Fruit fly (Drosophila melanogaster) whole organism, embryonic: ENCODE data around the gene SCaMC.

Experiments
- Awh ChIP-seq: fragments of 200-800 bp; sonication (Bioruptor generic); IDR thresholded peaks from 2 replicates; pipeline ENCODE4, ENCODE4 v1.3.6; 2022; ENCODE audit warnings: missing biosample characterization, missing genetic modification characterization
- B-H2 ChIP-seq: fragments of 200-800 bp; sonication (Bioruptor generic); optimal IDR thresholded peaks from 2 replicates; lab custom pipeline; 2018; ENCODE audit warnings: missing biosample characterization, mild to moderate bottlenecking, missing genetic modification characterization
- BEAF-32 ChIP-seq: fragments of 200-800 bp; sonication (Bioruptor generic); optimal IDR thresholded peaks from 3 replicates; lab custom pipeline; 2017; ENCODE audit warnings: missing biosample characterization, missing genetic modification characterization, mild to moderate bottlenecking, moderate library complexity, missing genetic modification reagents
- CG11085 ChIP-seq: fragments of 200-800 bp; sonication (Bioruptor generic); IDR thresholded peaks from 2 replicates; pipeline ENCODE4 v1.3.6; 2022; ENCODE audit warnings: missing biosample characterization, missing genetic modification characterization
- CG11093 ChIP-seq: fragments of 200-800 bp; sonication (Bioruptor generic); IDR thresholded peaks from 3 replicates; pipeline ENCODE4 v1.3.6; 2022; ENCODE audit warnings: missing biosample characterization, missing genetic modification characterization
- CG11247 ChIP-seq: fragments of 200-800 bp; sonication (Bioruptor generic); IDR thresholded peaks from 2 replicates; pipeline ENCODE4 v1.3.6; 2022; ENCODE audit warnings: missing biosample characterization, missing genetic modification characterization
- CG12769 ChIP-seq: fragments of 200-800 bp; sonication (Bioruptor generic); optimal IDR thresholded peaks from 2 replicates; lab custom pipeline; 2019; ENCODE audit warnings: missing biosample characterization, mild to moderate bottlenecking, missing genetic modification characterization, moderate library complexity
- CG13123 ChIP-seq: fragments of 200-800 bp; sonication (Bioruptor generic); optimal IDR thresholded peaks from 2 replicates; lab custom pipeline; 2016; ENCODE audit warnings: missing biosample characterization, missing genetic modification characterization
- CG1602 ChIP-seq: fragments of 200-800 bp; sonication (Bioruptor generic); optimal IDR thresholded peaks from 3 replicates; lab custom pipeline; 2016; ENCODE audit warnings: missing biosample characterization, missing genetic modification characterization
- CG16815 ChIP-seq: fragments of 200-800 bp; sonication (Bioruptor generic); optimal IDR thresholded peaks from 3 replicates; lab custom pipeline; 2017; ENCODE audit warnings: missing biosample characterization, mild to moderate bottlenecking, missing genetic modification characterization
- CG1832 ChIP-seq: fragments of 200-800 bp; sonication (Bioruptor generic); optimal IDR thresholded peaks from 2 replicates; lab custom pipeline; 2017; ENCODE audit warnings: missing biosample characterization, mild to moderate bottlenecking, missing genetic modification characterization, inconsistent platforms
- CG30431 ChIP-seq: fragments of 200-800 bp; sonication (Bioruptor generic); optimal IDR thresholded peaks from 2 replicates; lab custom pipeline; 2017; ENCODE audit warnings: missing biosample characterization, missing genetic modification characterization
- CG3065 ChIP-seq: fragments of 200-800 bp; sonication (Bioruptor generic); optimal IDR thresholded peaks from 2 replicates; lab custom pipeline; 2016; ENCODE audit warnings: missing biosample characterization, missing genetic modification characterization
- CG31441 ChIP-seq: fragments of 200-800 bp; sonication (Bioruptor generic); IDR thresholded peaks from 2 replicates; pipeline ENCODE4 v1.3.6; 2022; ENCODE audit warnings: missing biosample characterization, missing genetic modification characterization
- CG6175 ChIP-seq: fragments of 200-800 bp; sonication (Bioruptor generic); IDR thresholded peaks from 3 replicates; pipeline ENCODE4 v1.3.6; 2022; ENCODE audit warnings: missing biosample characterization, missing genetic modification characterization
- CG7271 ChIP-seq: fragments of 200-800 bp; sonication (Bioruptor generic); optimal IDR thresholded peaks from 2 replicates; lab custom pipeline; 2018; ENCODE audit warnings: missing biosample characterization, mild to moderate bottlenecking, missing genetic modification characterization, moderate library complexity
- CG7556 ChIP-seq: fragments of 200-800 bp; sonication (Bioruptor generic); optimal IDR thresholded peaks from 2 replicates; lab custom pipeline; 2017; ENCODE audit warnings: missing biosample characterization, mild to moderate bottlenecking, missing genetic modification characterization
- CG7928 ChIP-seq: fragments of 200-800 bp; sonication (Bioruptor generic); optimal IDR thresholded peaks from 2 replicates; lab custom pipeline; 2017; ENCODE audit warnings: missing biosample characterization, mild to moderate bottlenecking, missing genetic modification characterization
- CG8478 ChIP-seq: fragments of >200 bp; optimal IDR thresholded peaks from 2 replicates; lab custom pipeline; 2018
- CG9797 ChIP-seq: fragments of 200-800 bp; sonication (Bioruptor generic); optimal IDR thresholded peaks from 3 replicates; lab custom pipeline; 2018; ENCODE audit warnings: missing biosample characterization, mild to moderate bottlenecking, missing genetic modification characterization
- Camta ChIP-seq: fragments of 200-800 bp; sonication (Bioruptor generic); optimal IDR thresholded peaks from 2 replicates; lab custom pipeline; 2016; ENCODE audit warnings: missing biosample characterization, missing genetic modification characterization
- Drgx ChIP-seq: fragments of 200-800 bp; sonication (Bioruptor generic); IDR thresholded peaks from 2 replicates; pipeline ENCODE4 v1.3.6; 2022; ENCODE audit warnings: missing biosample characterization, missing genetic modification characterization
- HHEX ChIP-seq: fragments of 200-800 bp; sonication (Bioruptor generic); optimal IDR thresholded peaks from 3 replicates; lab custom pipeline; 2017; ENCODE audit warnings: missing biosample characterization, mild to moderate bottlenecking, missing genetic modification characterization, missing genetic modification reagents
- HLH3B ChIP-seq: fragments of 200-800 bp; sonication (Bioruptor generic); IDR thresholded peaks from 2 replicates; pipeline ENCODE4 v1.3.6; 2022; ENCODE audit warnings: missing biosample characterization, missing genetic modification characterization
- Hsf ChIP-seq: fragments of 200-800 bp; sonication (Bioruptor generic); optimal IDR thresholded peaks from 3 replicates; lab custom pipeline; 2016; ENCODE audit warnings: missing biosample characterization, missing genetic modification characterization
- Lpt ChIP-seq: fragments of >200 bp; optimal IDR thresholded peaks from 2 replicates; lab custom pipeline; 2018; ENCODE audit warnings: missing biosample characterization, missing genetic modification characterization
- Myb ChIP-seq: fragments of 200-800 bp; sonication (Bioruptor generic); optimal IDR thresholded peaks from 2 replicates; lab custom pipeline; 2016; ENCODE audit warnings: missing biosample characterization, missing genetic modification characterization
- NC2β ChIP-seq: fragments of 200-800 bp; sonication (Bioruptor generic); optimal IDR thresholded peaks from 2 replicates; lab custom pipeline; 2016; ENCODE audit warnings: missing biosample characterization, missing genetic modification characterization
- Nf-YC ChIP-seq: fragments of 200-800 bp; optimal IDR thresholded peaks from 3 replicates; lab custom pipeline; 2019; ENCODE audit warnings: missing biosample characterization, mild to moderate bottlenecking, missing genetic modification characterization, moderate library complexity
- Sox102F ChIP-seq: fragments of 200-800 bp; sonication (Bioruptor generic); optimal IDR thresholded peaks from 2 replicates; lab custom pipeline; 2018; ENCODE audit warnings: missing biosample characterization, mild to moderate bottlenecking, missing genetic modification characterization, moderate library complexity
- Stat92E ChIP-seq, 3 experiments: fragments of >200 bp in 2 of 3; fragments of 200-800 bp in 1 of 3; sonication (Bioruptor generic) in 1 of 3; optimal IDR thresholded peaks; 2 replicates each; lab custom pipeline; 2017 to 2019; ENCODE audit warnings: missing biosample characterization in 3 of 3, missing genetic modification characterization in 3 of 3, mild to moderate bottlenecking in 1 of 3, moderate library complexity in 1 of 3
- Taf1 ChIP-seq: fragments of 200-800 bp; sonication (Bioruptor generic); IDR thresholded peaks from 2 replicates; pipeline ENCODE4 v1.3.6; 2022; ENCODE audit warnings: missing biosample characterization, missing genetic modification characterization
- ac ChIP-seq: fragments of 200-800 bp; sonication (Bioruptor generic); optimal IDR thresholded peaks from 3 replicates; lab custom pipeline; 2017; ENCODE audit warnings: missing biosample characterization, mild to moderate bottlenecking, missing genetic modification characterization
- aop ChIP-seq: fragments of 200-800 bp; sonication (Bioruptor generic); IDR thresholded peaks from 2 replicates; pipeline ENCODE4 v1.3.6; 2022; ENCODE audit warnings: missing biosample characterization, missing genetic modification characterization
- dysf ChIP-seq: fragments of 200-800 bp; sonication (Bioruptor generic); IDR thresholded peaks from 3 replicates; pipeline ENCODE4 v1.3.6; 2022; ENCODE audit warnings: missing biosample characterization, missing genetic modification characterization
- exex ChIP-seq: fragments of 200-800 bp; sonication (Bioruptor generic); optimal IDR thresholded peaks from 4 replicates; lab custom pipeline; 2018; ENCODE audit warnings: missing biosample characterization, mild to moderate bottlenecking, missing genetic modification characterization, moderate library complexity
- eyg ChIP-seq: fragments of 200-800 bp; sonication (Bioruptor generic); optimal IDR thresholded peaks from 3 replicates; lab custom pipeline; 2016; ENCODE audit warnings: missing biosample characterization, missing genetic modification characterization
- gcm ChIP-seq: fragments of 200-800 bp; sonication (Bioruptor generic); optimal IDR thresholded peaks from 2 replicates; lab custom pipeline; 2019; ENCODE audit warnings: missing biosample characterization, mild to moderate bottlenecking, missing genetic modification characterization, moderate library complexity
- gcm2 ChIP-seq: fragments of 200-800 bp; sonication (Bioruptor generic); optimal IDR thresholded peaks from 2 replicates; lab custom pipeline; 2016; ENCODE audit warnings: missing biosample characterization, missing genetic modification characterization
- mirr ChIP-seq: fragments of 200-800 bp; sonication (Bioruptor generic); optimal IDR thresholded peaks from 3 replicates; lab custom pipeline; 2018; ENCODE audit warnings: missing biosample characterization, mild to moderate bottlenecking, missing genetic modification characterization
- mld ChIP-seq: fragments of 200-800 bp; sonication (Bioruptor generic); IDR thresholded peaks from 3 replicates; pipeline ENCODE4 v1.3.6; 2022; ENCODE audit warnings: missing biosample characterization, missing genetic modification characterization; ENCODE audit not compliant: partially characterized antibody
- nom ChIP-seq: fragments of 200-800 bp; sonication (Bioruptor generic); optimal IDR thresholded peaks from 2 replicates; lab custom pipeline; 2017; ENCODE audit warnings: missing biosample characterization, missing genetic modification characterization, mild to moderate bottlenecking, moderate library complexity, missing genetic modification reagents
- org-1 ChIP-seq: fragments of 200-800 bp; sonication (Bioruptor generic); optimal IDR thresholded peaks from 2 replicates; lab custom pipeline; 2017; ENCODE audit warnings: missing biosample characterization, missing genetic modification characterization
- otp ChIP-seq: fragments of 200-800 bp; sonication (Bioruptor generic); IDR thresholded peaks from 3 replicates; pipeline ENCODE4, ENCODE4 v1.3.6; 2022; ENCODE audit warnings: missing biosample characterization, missing genetic modification characterization
- pzg ChIP-seq: fragments of 200-800 bp; sonication (Bioruptor generic); optimal IDR thresholded peaks from 3 replicates; lab custom pipeline; 2018; ENCODE audit warnings: missing biosample characterization, mild to moderate bottlenecking, missing genetic modification characterization, moderate library complexity
- sim ChIP-seq: fragments of 200-800 bp; sonication (Bioruptor generic); IDR thresholded peaks from 2 replicates; pipeline ENCODE4 v1.3.6; 2022; ENCODE audit warnings: missing biosample characterization, missing genetic modification characterization
- slp2 ChIP-seq: fragments of 200-800 bp; sonication (Bioruptor generic); optimal IDR thresholded peaks from 2 replicates; lab custom pipeline; 2016; ENCODE audit warnings: missing biosample characterization, missing genetic modification characterization
- z ChIP-seq: fragments of 200-800 bp; sonication (Bioruptor generic); IDR thresholded peaks from 3 replicates; pipeline ENCODE4 v1.3.6; 2022; ENCODE audit warnings: missing biosample characterization, missing genetic modification characterization
- zen2 ChIP-seq: fragments of 200-800 bp; sonication (Bioruptor generic); IDR thresholded peaks from 3 replicates; pipeline ENCODE4 v1.3.6; 2022; ENCODE audit warnings: missing biosample characterization, missing genetic modification characterization; ENCODE audit not compliant: partially characterized antibody
- zfh1 ChIP-seq: fragments of 200-800 bp; sonication (Bioruptor generic); IDR thresholded peaks from 3 replicates; pipeline ENCODE4 v1.3.6; 2022; ENCODE audit warnings: missing biosample characterization, missing genetic modification characterization

Gene SCaMC

DNA sequence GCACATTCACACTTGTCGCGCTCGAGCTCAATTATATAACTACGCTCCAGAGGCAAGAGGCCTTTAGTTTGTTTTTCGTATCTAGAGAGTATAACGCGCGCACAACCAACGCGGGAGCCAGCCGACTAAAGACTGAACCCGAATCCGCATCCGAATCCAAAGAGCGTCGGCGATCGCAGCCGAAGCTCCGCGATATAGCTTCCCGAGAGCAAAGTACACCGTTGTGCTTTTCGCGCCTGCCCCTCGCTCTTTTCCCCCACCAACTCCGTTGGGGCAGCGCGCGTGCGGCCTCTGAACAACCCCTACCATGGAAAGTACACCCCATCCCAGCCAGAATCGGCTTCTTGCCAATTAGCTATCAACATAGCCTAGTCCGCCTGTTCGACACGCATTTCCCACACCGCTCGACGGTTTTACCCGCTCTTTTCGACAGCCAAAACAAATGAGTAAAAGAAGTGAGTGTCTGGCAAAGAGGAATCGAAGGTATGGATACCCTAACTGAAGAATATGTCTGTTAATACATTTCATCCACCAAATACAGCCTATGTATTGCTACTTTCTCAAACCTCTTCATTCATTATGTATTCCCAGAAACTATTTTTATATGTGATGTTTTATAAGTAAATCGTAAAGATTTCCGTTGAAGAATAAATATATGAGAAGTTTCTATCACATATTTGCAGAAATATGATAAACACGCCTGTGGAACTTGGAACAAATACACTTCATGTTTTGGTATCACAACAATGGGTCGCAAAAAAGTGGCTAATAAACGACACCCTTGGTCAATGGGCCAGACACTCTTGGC is 5.9 kb downstream of the SCaMC start (continued):
- TF ChIP-seq zen2 (GFP tag; lab: Robert Waterston, UW) (no peak; the same call in 2 of the 3 replicates), CG30431 (GFP tag; lab: Kevin White, UChicago) (no peak), Myb (GFP tag; lab: Kevin White, UChicago) (no peak), CG1832 (no peak), CG11247 (GFP tag; lab: Robert Waterston, UW) (no peak), gcm2 (GFP tag; lab: Kevin White, UChicago) (no peak), NC2β (GFP tag; lab: Kevin White, UChicago) (no peak), Awh (peak; percentile 68), gcm (GFP tag; lab: Kevin White, UChicago) (peak; percentile 49), Camta (peak; percentile 26), ac (GFP tag; lab: Kevin White, UChicago) (no peak), HLH3B (GFP tag; lab: Robert Waterston, UW) (peak; percentile 21; the same call in 1 of the 2 replicates), CG13123 (GFP tag; lab: Kevin White, UChicago) (no peak), eyg (peak; percentile 74), CG31441 (no peak), pzg (GFP tag; lab: Kevin White, UChicago) (no peak), slp2 (GFP tag; lab: Kevin White, UChicago) (no peak), Stat92E (GFP tag; optimal IDR thresholded peaks at IDR 0.05; lab: Kevin White, UChicago) (no peak), CG12769 (peak; percentile 92), mirr (peak; percentile 91), CG11085 (no peak), dysf (GFP tag; lab: Robert Waterston, UW) (peak; percentile 11; the same call in 1 of the 3 replicates), CG9797 (no peak), B-H2 (GFP tag; lab: Kevin White, UChicago) (peak; percentile 57), Lpt (GFP tag; lab: Kevin White, UChicago) (no peak), Nf-YC (tag; lab: Kevin White, UChicago) (peak; percentile 59), nom (GFP tag; lab: Kevin White, UChicago) (peak; percentile 100), CG16815 (GFP tag; lab: Kevin White, UChicago) (no peak), CG7271 (tag; lab: Kevin White, UChicago) (no peak), Sox102F (GFP tag; lab: Kevin White, UChicago) (no peak), Drgx (GFP tag; lab: Robert Waterston, UW) (peak; percentile 90), CG3065 (GFP tag; lab: Kevin White, UChicago) (no peak), zfh1 (GFP tag; lab: Robert Waterston, UW) (0 out of 3 replicates have a peak, but pooled peaks have one; percentile 28), CG8478 (lab: Kevin White, UChicago) (no peak), otp (GFP tag; lab: Robert Waterston, UW) (peak; percentile 69; the same call in 2 of the 3 replicates), CG1602 (GFP tag; lab: Kevin White, UChicago) (no peak), CG6175 (GFP tag; lab: Robert Waterston, UW) (peak; percentile 83), Taf1 (GFP tag; lab: Robert Waterston, UW) (peak; percentile 5; the same call in 1 of the 2 replicates), aop (GFP tag; lab: Robert Waterston, UW) (no peak), exex (tag; lab: Kevin White, UChicago) (peak; percentile 65), HHEX (GFP tag; lab: Kevin White, UChicago) (peak; percentile 35), Hsf (GFP tag; lab: Kevin White, UChicago) (no peak), sim (GFP tag; lab: Robert Waterston, UW) (no peak), CG11093 (no peak), org-1 (GFP tag; lab: Kevin White, UChicago) (no peak), CG7556 (peak; percentile 36), mld (no peak), BEAF-32 (no peak), CG7928 (GFP tag; lab: Kevin White, UChicago) (no peak), z (peak; percentile 50; the same call in 1 of the 3 replicates)
